Fruit fly (Drosophila melanogaster): ENCODE data around the gene Mob2.

The Mob2 gene

DNA sequence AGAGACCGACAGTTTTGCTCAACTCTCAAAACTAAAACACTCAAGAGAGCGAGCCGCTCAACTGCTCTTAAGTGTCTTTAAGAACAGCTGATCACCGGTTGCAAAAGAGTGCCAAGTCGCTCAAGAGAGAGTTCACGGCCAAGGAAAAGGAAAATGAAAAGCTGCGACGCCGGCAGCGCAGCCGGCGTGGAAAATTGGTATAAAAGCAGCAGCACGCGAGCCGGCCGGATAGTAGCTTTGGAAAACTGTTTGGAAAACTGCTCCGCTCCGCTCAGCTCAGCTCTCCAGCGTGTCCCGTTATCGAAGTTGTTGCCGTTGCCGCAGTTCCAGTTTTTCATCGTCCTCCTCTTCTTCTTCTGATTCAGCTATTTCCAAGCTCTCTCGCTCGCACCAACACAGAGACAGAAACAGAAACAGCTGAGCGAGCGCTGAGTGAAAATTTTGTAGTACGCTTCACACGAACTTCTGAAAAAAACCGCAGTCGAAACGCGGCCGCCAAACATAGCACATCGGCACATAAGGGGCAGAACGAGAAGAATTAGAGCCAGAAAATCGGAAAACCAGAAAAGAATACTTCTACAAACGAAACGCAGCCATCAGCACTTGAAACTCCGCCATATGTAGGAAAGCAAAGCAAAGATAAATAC is 74.6 kb downstream of the Mob2 start, which contains the start of gene chrb (continued):
- TF ChIP-seq Pdp1 (GFP tag; optimal IDR thresholded peaks at IDR 0.05): peak in 1 of 2 experiments; percentile 52
- no peak for TF ChIP-seq en (GFP tag; optimal IDR thresholded peaks at IDR 0.05)
- peak; percentile 97 for TF ChIP-seq chm (GFP tag; IDR thresholded peaks at IDR 0.05)
- peak; percentile 28 for TF ChIP-seq nmo (GFP tag; optimal IDR thresholded peaks at IDR 0.05)
- no peak for TF ChIP-seq GATAe (GFP tag; conservative IDR thresholded peaks at IDR 0.05)
- peak; percentile 64 for TF ChIP-seq CG3281 (GFP tag; optimal IDR thresholded peaks at IDR 0.05)
- TF ChIP-seq Vsx1 (GFP tag; optimal IDR thresholded peaks at IDR 0.05): peak; percentile 47
- TF ChIP-seq sd (tag; optimal IDR thresholded peaks at IDR 0.05): peak; percentile 65
- peak in 1 of 2 experiments; percentile 86 for TF ChIP-seq Hr78 (GFP tag; optimal IDR thresholded peaks at IDR 0.05)
- TF ChIP-seq CG14441 (GFP tag; IDR thresholded peaks at IDR 0.05): no peak
- peak; percentile 79 for TF ChIP-seq nom (GFP tag; optimal IDR thresholded peaks at IDR 0.05)
- TF ChIP-seq CG9876 (GFP tag; optimal IDR thresholded peaks at IDR 0.05): peak; percentile 47
- TF ChIP-seq org-1 (GFP tag; optimal IDR thresholded peaks at IDR 0.05): no peak
- TF ChIP-seq Med (GFP tag): peak; percentile 95
- TF ChIP-seq CG10209 (GFP tag; optimal IDR thresholded peaks at IDR 0.05): peak; percentile 43
- TF ChIP-seq Oaz (GFP tag; IDR thresholded peaks at IDR 0.05): no peak
- TF ChIP-seq unpg (GFP tag; optimal IDR thresholded peaks at IDR 0.05): peak; percentile 31
- peak; percentile 71 for TF ChIP-seq CG42726 (GFP tag; IDR thresholded peaks at IDR 0.05; ENCODE audit: partially characterized antibody)
- peak; percentile 40 for TF ChIP-seq slp2 (GFP tag; optimal IDR thresholded peaks at IDR 0.05)
- peak; percentile 49 for TF ChIP-seq hbn (GFP tag; IDR thresholded peaks at IDR 0.05; ENCODE audit: partially characterized antibody)
- peak; percentile 32 for TF ChIP-seq kay (GFP tag; optimal IDR thresholded peaks at IDR 0.05)
- no peak for TF ChIP-seq dati (GFP tag; IDR thresholded peaks at IDR 0.05)
- TF ChIP-seq CG14014 (GFP tag; IDR thresholded peaks at IDR 0.05): no peak
- no peak for TF ChIP-seq CG2129 (GFP tag; IDR thresholded peaks at IDR 0.05; ENCODE audit: partially characterized antibody)
- TF ChIP-seq prd (optimal IDR thresholded peaks at IDR 0.05): no peak
- TF ChIP-seq prd (GFP tag; IDR thresholded peaks at IDR 0.05): no peak
- TF ChIP-seq CG3065 (GFP tag; optimal IDR thresholded peaks at IDR 0.05): no peak
- TF ChIP-seq BtbVII (GFP tag; optimal IDR thresholded peaks at IDR 0.05): peak; percentile 83
- TF ChIP-seq CG9727 (GFP tag; optimal IDR thresholded peaks at IDR 0.05): peak; percentile 50
- TF ChIP-seq CG9932 (GFP tag; IDR thresholded peaks at IDR 0.05): no peak
- peak; percentile 71; the same call in 2 of the 3 replicates for TF ChIP-seq ken (GFP tag; IDR thresholded peaks at IDR 0.05)
- peak; percentile 69 for TF ChIP-seq gsb-n (tag; optimal IDR thresholded peaks at IDR 0.05)
- TF ChIP-seq YL-1 (GFP tag; optimal IDR thresholded peaks at IDR 0.05): peak; percentile 35
- peak; percentile 17 for TF ChIP-seq CG18619 (GFP tag; optimal IDR thresholded peaks at IDR 0.05)
- TF ChIP-seq CG18011 (GFP tag; optimal IDR thresholded peaks at IDR 0.05): no peak
- TF ChIP-seq schlank (tag; optimal IDR thresholded peaks at IDR 0.05): no peak
- peak; percentile 46 for TF ChIP-seq HmgZ (tag; optimal IDR thresholded peaks at IDR 0.05)
- peak; percentile 30 for TF ChIP-seq shn (GFP tag; optimal IDR thresholded peaks at IDR 0.05)
- peak; percentile 36 for TF ChIP-seq NfI (GFP tag; optimal IDR thresholded peaks at IDR 0.05)
- no peak for TF ChIP-seq CG10321 (GFP tag; IDR thresholded peaks at IDR 0.05)
- peak; percentile 36 for TF ChIP-seq Dad (GFP tag; optimal IDR thresholded peaks at IDR 0.05)
- TF ChIP-seq Ssrp (tag; optimal IDR thresholded peaks at IDR 0.05): no peak
- 0 out of 4 replicates have a peak, but pooled peaks have one; percentile 48 for TF ChIP-seq Dll (GFP tag; IDR thresholded peaks at IDR 0.05; ENCODE audit: partially characterized antibody)
- TF ChIP-seq HLH54F (GFP tag; optimal IDR thresholded peaks at IDR 0.05): no peak
- no peak for TF ChIP-seq zfh2 (GFP tag; optimal IDR thresholded peaks at IDR 0.05)
- TF ChIP-seq knrl (GFP tag; IDR thresholded peaks at IDR 0.05; ENCODE audit: partially characterized antibody): peak; percentile 50; the same call in 2 of the 3 replicates
- TF ChIP-seq slou (GFP tag; optimal IDR thresholded peaks at IDR 0.05): no peak
- TF ChIP-seq ab (GFP tag; optimal IDR thresholded peaks at IDR 0.05): no peak
- TF ChIP-seq CG7987 (GFP tag; optimal IDR thresholded peaks at IDR 0.05): peak; percentile 72

All from whole organism, embryonic.